Worm (Caenorhabditis elegans): ENCODE measurements around the gene lipl-2.

ce11 chrV:9784215-9784614 lies 7.2 kb upstream of the lipl-2 start:
- TF ChIP-seq lsy-2 (tag; optimal IDR thresholded peaks at IDR 0.05) (no peak), ceh-43 (GFP tag; optimal IDR thresholded peaks at IDR 0.05) (no peak), nhr-2 (tag; optimal IDR thresholded peaks at IDR 0.05) (no peak), pha-4 (tag; optimal IDR thresholded peaks at IDR 0.05) (no peak), nhr-76 (tag; optimal IDR thresholded peaks at IDR 0.05) (no peak), sptf-1 (tag; optimal IDR thresholded peaks at IDR 0.05) (no peak), lin-13 (tag; optimal IDR thresholded peaks at IDR 0.05) (no peak), mep-1 (tag; optimal IDR thresholded peaks at IDR 0.05) (no peak), ham-2 (GFP tag; optimal IDR thresholded peaks at IDR 0.05) (no peak), nhr-28 (tag; optimal IDR thresholded peaks at IDR 0.05) (no peak)

Data from whole organism, mixed stage, embryonic.